Worm (Caenorhabditis elegans) whole organism, mixed stage, embryonic: Measurements from ENCODE around the gene ZC178.2.

Source experiments
- M03D4.4 ChIP-seq: sonication (generic microtip); optimal IDR thresholded peaks from 2 replicates; lab custom pipeline; 2017; ENCODE audit warnings: mild to moderate bottlenecking, missing genetic modification characterization, missing compliant biosample characterization
- bed-3 ChIP-seq: fragments of 200-800 bp; sonication (Bioruptor generic); optimal IDR thresholded peaks from 3 replicates; lab custom pipeline; 2018; ENCODE audit warnings: mild to moderate bottlenecking, missing genetic modification characterization, moderate library complexity, missing compliant biosample characterization
- blmp-1 ChIP-seq: fragments of 150-350 bp; optimal IDR thresholded peaks from 2 replicates; lab custom pipeline; 2014; ENCODE audit warnings: missing biosample characterization, missing genetic modification characterization
- ceh-39 ChIP-seq: fragments of 150-350 bp; optimal IDR thresholded peaks from 2 replicates; lab custom pipeline; 2014; ENCODE audit warnings: missing biosample characterization, missing genetic modification characterization
- ceh-43 ChIP-seq: fragments of 200-800 bp; sonication (Bioruptor generic); optimal IDR thresholded peaks from 2 replicates; lab custom pipeline; 2018; ENCODE audit warnings: mild to moderate bottlenecking, missing genetic modification characterization, moderate library complexity, missing compliant biosample characterization
- ceh-83 ChIP-seq: fragments of 200-800 bp; sonication (Bioruptor generic); optimal IDR thresholded peaks from 2 replicates; lab custom pipeline; 2018; ENCODE audit warnings: mild to moderate bottlenecking, missing genetic modification characterization, missing compliant biosample characterization
- ces-1 ChIP-seq: fragments of 150-350 bp; optimal IDR thresholded peaks from 2 replicates; lab custom pipeline; 2014; ENCODE audit warnings: missing biosample characterization, missing genetic modification reagents, missing genetic modification characterization
- drap-1 ChIP-seq: fragments of 200-800 bp; sonication (Bioruptor generic); optimal IDR thresholded peaks from 3 replicates; lab custom pipeline; 2018; ENCODE audit warnings: mild to moderate bottlenecking, missing genetic modification characterization, missing compliant biosample characterization
- elt-1 ChIP-seq: sonication (generic microtip); optimal IDR thresholded peaks from 2 replicates; lab custom pipeline; 2017; ENCODE audit warnings: missing genetic modification characterization, mild to moderate bottlenecking, missing compliant biosample characterization, antibody characterized with exemption, moderate library complexity, borderline replicate concordance; ENCODE audit not compliant: insufficient read depth
- elt-3 ChIP-seq: fragments of 150-350 bp; optimal IDR thresholded peaks from 2 replicates; lab custom pipeline; 2014; ENCODE audit warnings: missing biosample characterization, missing genetic modification characterization
- ham-2 ChIP-seq: fragments of 200-800 bp; sonication (Bioruptor generic); optimal IDR thresholded peaks from 2 replicates; lab custom pipeline; 2018; ENCODE audit warnings: mild to moderate bottlenecking, missing genetic modification characterization, missing compliant biosample characterization
- hlh-1 ChIP-seq: fragments of 150-350 bp; optimal IDR thresholded peaks from 2 replicates; lab custom pipeline; 2014; ENCODE audit warnings: missing biosample characterization, missing genetic modification reagents, missing genetic modification characterization
- lin-32 ChIP-seq: fragments of 200-800 bp; sonication (Bioruptor generic); optimal IDR thresholded peaks from 2 replicates; lab custom pipeline; 2018; ENCODE audit warnings: mild to moderate bottlenecking, missing genetic modification characterization, missing compliant biosample characterization
- lsy-2 ChIP-seq: fragments of 150-350 bp; optimal IDR thresholded peaks from 2 replicates; lab custom pipeline; 2014; ENCODE audit warnings: missing biosample characterization, missing genetic modification characterization
- mab-5 ChIP-seq: fragments of 150-350 bp; optimal IDR thresholded peaks from 2 replicates; lab custom pipeline; 2014; ENCODE audit warnings: missing biosample characterization, missing genetic modification characterization
- mls-2 ChIP-seq: sonication (generic microtip); optimal IDR thresholded peaks from 2 replicates; lab custom pipeline; 2016; ENCODE audit warnings: mild to moderate bottlenecking, missing genetic modification characterization, moderate library complexity, missing compliant biosample characterization
- nhr-12 ChIP-seq: fragments of 150-350 bp; optimal IDR thresholded peaks from 2 replicates; lab custom pipeline; 2014; ENCODE audit warnings: missing biosample characterization, missing genetic modification characterization
- nhr-2 ChIP-seq: fragments of 150-350 bp; optimal IDR thresholded peaks from 2 replicates; lab custom pipeline; 2014; ENCODE audit warnings: missing biosample characterization, missing genetic modification characterization
- nhr-237 ChIP-seq: fragments of 150-350 bp; optimal IDR thresholded peaks from 2 replicates; lab custom pipeline; 2014; ENCODE audit warnings: missing biosample characterization, missing genetic modification characterization
- nhr-28 ChIP-seq: fragments of 150-350 bp; optimal IDR thresholded peaks from 2 replicates; lab custom pipeline; 2014; ENCODE audit warnings: missing biosample characterization, missing genetic modification characterization
- pha-4 ChIP-seq: fragments of 150-350 bp; optimal IDR thresholded peaks from 2 replicates; lab custom pipeline; 2018; ENCODE audit warnings: missing biosample characterization, missing genetic modification reagents, missing genetic modification characterization
- sem-2 ChIP-seq: fragments of 200-800 bp; sonication (Bioruptor generic); optimal IDR thresholded peaks from 2 replicates; lab custom pipeline; 2018; ENCODE audit warnings: mild to moderate bottlenecking, missing genetic modification characterization, missing compliant biosample characterization
- snpc-4 ChIP-seq: fragments of 150-350 bp; optimal IDR thresholded peaks from 2 replicates; lab custom pipeline; 2014; ENCODE audit warnings: missing biosample characterization, missing genetic modification characterization
- sptf-1 ChIP-seq: sonication (generic microtip); optimal IDR thresholded peaks from 2 replicates; lab custom pipeline; 2017; ENCODE audit warnings: mild to moderate bottlenecking, missing genetic modification characterization, moderate library complexity, missing compliant biosample characterization
- unc-120 ChIP-seq: sonication (generic microtip); optimal IDR thresholded peaks from 2 replicates; lab custom pipeline; 2017; ENCODE audit warnings: missing genetic modification characterization, missing compliant biosample characterization; ENCODE audit not compliant: poor library complexity, severe bottlenecking
- unc-39 ChIP-seq: fragments of 150-350 bp; optimal IDR thresholded peaks from 2 replicates; lab custom pipeline; 2014; ENCODE audit warnings: missing biosample characterization, missing genetic modification characterization
- unc-62 ChIP-seq: fragments of 150-350 bp; optimal IDR thresholded peaks from 2 replicates; lab custom pipeline; 2014; ENCODE audit warnings: missing biosample characterization, missing genetic modification reagents, missing genetic modification characterization
- zip-8 ChIP-seq: fragments of 150-350 bp; optimal IDR thresholded peaks from 2 replicates; lab custom pipeline; 2014; ENCODE audit warnings: missing biosample characterization, missing genetic modification characterization
- ztf-11 ChIP-seq: fragments of 150-350 bp; optimal IDR thresholded peaks from 2 replicates; lab custom pipeline; 2014; ENCODE audit warnings: missing biosample characterization, missing genetic modification characterization

Gene ZC178.2

ce11 chrV:8663023-8663422, 48.8 kb downstream of the ZC178.2 start:
- no peak for TF ChIP-seq lsy-2 (tag; lab: Kevin White, UChicago)
- no peak for TF ChIP-seq nhr-2 (tag; lab: Kevin White, UChicago)
- TF ChIP-seq M03D4.4 (tag; lab: Kevin White, UChicago), result no peak

ce11 chrV:8662056-8663006, 49.5 kb downstream of the ZC178.2 start:
- TF ChIP-seq ceh-39 (tag; lab: Kevin White, UChicago) (no peak), ham-2 (GFP tag; lab: Kevin White, UChicago) (no peak), lin-32 (GFP tag; lab: Kevin White, UChicago) (no peak), mls-2 (no peak), ces-1 (GFP tag; lab: Kevin White, UChicago) (no peak), pha-4 (no peak), sem-2 (no peak)
- TF ChIP-seq, all 35 proteins: peak for 0

ce11 chrV:8661241-8661954, 50.4 kb downstream of the ZC178.2 start:
- TF ChIP-seq ceh-43 (GFP tag; lab: Kevin White, UChicago) (no peak), elt-1 (tag; lab: Kevin White, UChicago) (peak; percentile 60)

- TF ChIP-seq unc-62 (GFP tag; lab: Kevin White, UChicago) (peak; percentile 32), ceh-43 (GFP tag; lab: Kevin White, UChicago) (no peak), elt-1 (tag; lab: Kevin White, UChicago) (peak; percentile 96), unc-39 (no peak), ham-2 (GFP tag; lab: Kevin White, UChicago) (peak; percentile 59), ztf-11 (tag; lab: Kevin White, UChicago) (no peak), nhr-28 (tag; lab: Kevin White, UChicago) (no peak)
These were observed 51.3 kb downstream of the ZC178.2 start for ce11 chrV:8660475-8660874.

- TF ChIP-seq mab-5, result no peak
- no peak for TF ChIP-seq zip-8 (tag; lab: Kevin White, UChicago)
- no peak for TF ChIP-seq ztf-11 (tag; lab: Kevin White, UChicago)
- TF ChIP-seq ceh-39 (tag; lab: Kevin White, UChicago), result no peak
- no peak for TF ChIP-seq drap-1 (GFP tag; lab: Kevin White, UChicago)
- TF ChIP-seq ces-1 (GFP tag; lab: Kevin White, UChicago), result no peak
- TF ChIP-seq elt-3 (tag; lab: Kevin White, UChicago), result no peak
- TF ChIP-seq nhr-2 (tag; lab: Kevin White, UChicago), result no peak
- no peak for TF ChIP-seq snpc-4 (tag; lab: Kevin White, UChicago)
- TF ChIP-seq ceh-83 (GFP tag; lab: Kevin White, UChicago), result no peak
- no peak for TF ChIP-seq blmp-1
- no peak for TF ChIP-seq sptf-1 (tag; lab: Kevin White, UChicago)
- no peak for TF ChIP-seq nhr-237
- TF ChIP-seq elt-1 (tag; lab: Kevin White, UChicago), result no peak
- no peak for TF ChIP-seq sem-2
- TF ChIP-seq ham-2 (GFP tag; lab: Kevin White, UChicago), result no peak
- TF ChIP-seq unc-62 (GFP tag; lab: Kevin White, UChicago), result peak; percentile 70
- no peak for TF ChIP-seq nhr-12 (tag; lab: Kevin White, UChicago)
- TF ChIP-seq unc-120 (tag; lab: Kevin White, UChicago), result peak; percentile 55
- TF ChIP-seq unc-39, result no peak
- TF ChIP-seq ceh-43 (GFP tag; lab: Kevin White, UChicago), result no peak
- peak; percentile 96 for TF ChIP-seq hlh-1 (tag; lab: Kevin White, UChicago)
- no peak for TF ChIP-seq bed-3
These were observed 53.0 kb downstream of the ZC178.2 start for ce11 chrV:8658577-8659362.
